Worm (Caenorhabditis elegans): ENCODE measurements around the gene tos-1.

DNA sequence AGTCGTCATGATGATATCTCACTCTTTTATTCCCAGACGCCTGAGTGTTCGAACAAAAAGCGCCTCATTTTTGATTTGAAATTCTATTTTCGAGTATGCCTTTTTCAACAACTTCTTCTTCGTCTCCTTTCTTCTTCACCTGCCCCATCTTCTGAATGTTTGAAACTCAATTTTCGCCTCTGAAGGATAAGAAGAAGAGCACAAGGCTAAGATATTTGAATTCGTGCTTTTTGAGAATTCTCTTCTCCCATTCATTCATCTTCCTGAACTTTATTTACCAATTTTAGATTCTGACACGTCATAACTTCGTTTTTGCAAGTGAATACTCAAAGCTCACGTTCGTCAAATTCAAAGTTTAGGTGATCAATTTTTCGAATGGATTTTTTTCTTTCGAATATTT lies 27.0 kb downstream of the tos-1 start:
- TF ChIP-seq mab-5 (tag; optimal IDR thresholded peaks at IDR 0.05) (no peak), elt-3 (tag; optimal IDR thresholded peaks at IDR 0.05) (no peak), unc-39 (tag; optimal IDR thresholded peaks at IDR 0.05) (no peak), pha-4 (tag; optimal IDR thresholded peaks at IDR 0.05) (no peak), snpc-4 (tag; optimal IDR thresholded peaks at IDR 0.05) (no peak), blmp-1 (tag; optimal IDR thresholded peaks at IDR 0.05) (no peak), sptf-1 (tag; optimal IDR thresholded peaks at IDR 0.05) (no peak)
